Fruit fly (Drosophila melanogaster): ENCODE data around the gene otu.

dm6 chrX:8475657-8476056 is 13.7 kb downstream of the otu start:
- TF ChIP-seq CG9139 (GFP tag; optimal IDR thresholded peaks at IDR 0.05) (no peak), CG10631 (GFP tag; optimal IDR thresholded peaks at IDR 0.05) (no peak), Hr39 (GFP tag; optimal IDR thresholded peaks at IDR 0.05) (no peak), CG15336 (GFP tag; IDR thresholded peaks at IDR 0.05) (no peak), fd85E (GFP tag; optimal IDR thresholded peaks at IDR 0.05) (no peak), Lpt (GFP tag; optimal IDR thresholded peaks at IDR 0.05) (no peak), cyc (GFP tag; optimal IDR thresholded peaks at IDR 0.05) (no peak), pdm3 (GFP tag; optimal IDR thresholded peaks at IDR 0.05) (no peak), svp (GFP tag) (no peak), CG34406 (GFP tag; optimal IDR thresholded peaks at IDR 0.05) (no peak), CG6276 (GFP tag; optimal IDR thresholded peaks at IDR 0.05) (no peak), dsx (GFP tag; optimal IDR thresholded peaks at IDR 0.05; ENCODE audit: poor library complexity, severe bottlenecking) (no peak)
